Worm (Caenorhabditis elegans): ENCODE results near the gene xdh-1.

ce11 chrIV:14408569-14408968 lies 4.1 kb downstream of the xdh-1 start:
- TF ChIP-seq ama-1 (optimal IDR thresholded peaks at IDR 0.05) (no peak), ref-2 (tag; optimal IDR thresholded peaks at IDR 0.05) (no peak), che-1 (tag; optimal IDR thresholded peaks at IDR 0.05) (no peak)
